Worm (Caenorhabditis elegans): ENCODE measurements around the gene jbts-14.

DNA sequence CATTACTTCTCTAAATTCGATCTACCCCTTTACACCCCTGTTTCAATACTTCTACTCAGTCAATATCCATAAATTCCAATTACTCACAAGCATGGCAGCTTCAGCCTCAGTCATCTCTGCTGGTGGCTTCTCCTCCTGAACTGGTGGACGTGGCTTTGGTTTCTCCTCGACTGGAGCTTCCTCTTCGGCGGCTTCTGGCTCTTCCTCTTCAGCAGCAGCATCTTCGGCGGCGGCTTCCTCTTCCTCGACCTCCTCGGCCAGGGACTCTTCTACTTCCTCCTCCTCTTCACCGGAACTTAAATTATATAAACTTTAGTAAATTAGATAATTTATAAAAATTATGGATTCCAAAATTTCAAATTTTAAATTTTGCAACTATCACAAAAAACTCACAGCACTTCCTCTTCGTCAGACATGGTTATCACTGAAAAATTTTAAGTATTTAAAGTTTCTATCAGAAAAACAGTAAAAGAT lies 19.1 kb downstream of the jbts-14 start, which contains the start of gene tnt-2:
- no peak for TF ChIP-seq madf-8 (GFP tag; conservative IDR thresholded peaks at IDR 0.05)
- TF ChIP-seq unc-62 (GFP tag; optimal IDR thresholded peaks at IDR 0.05): no peak
- no peak for TF ChIP-seq snpc-1.3 (tag; optimal IDR thresholded peaks at IDR 0.05; ENCODE audit: insufficient read depth)
- no peak for TF ChIP-seq pha-4 (tag; optimal IDR thresholded peaks at IDR 0.05)
- no peak for TF ChIP-seq nhr-80 (tag; optimal IDR thresholded peaks at IDR 0.05)
- no peak for TF ChIP-seq madf-3 (GFP tag; IDR thresholded peaks at IDR 0.05)
